Fruit fly (Drosophila melanogaster) whole organism, prepupa: ENCODE data around the gene CG12096.
A peak's percentile ranks its signal among the peaks of the same experiment; 100 is the strongest.

Experiments
- Blimp-1 ChIP-seq: fragments of 200-800 bp; sonication (Bioruptor generic); optimal IDR thresholded peaks from 3 replicates; lab custom pipeline; 2017; ENCODE audit warnings: missing biosample characterization, missing genetic modification characterization, mild to moderate bottlenecking, moderate library complexity, missing genetic modification reagents
- CG10631 ChIP-seq: fragments of 200-800 bp; sonication (Bioruptor generic); optimal IDR thresholded peaks from 2 replicates; lab custom pipeline; 2016; ENCODE audit warnings: missing biosample characterization, missing genetic modification characterization
- CG10669 ChIP-seq: fragments of 200-800 bp; sonication (Bioruptor generic); optimal IDR thresholded peaks from 3 replicates; lab custom pipeline; 2018; ENCODE audit warnings: missing biosample characterization, mild to moderate bottlenecking, missing genetic modification characterization, moderate library complexity
- CG11294 ChIP-seq: fragments of 200-800 bp; sonication (Bioruptor generic); IDR thresholded peaks from 2 replicates; pipeline ENCODE4 v1.3.6; 2022; ENCODE audit warnings: missing biosample characterization, missing genetic modification characterization
- CG11762 ChIP-seq: fragments of 200-800 bp; sonication (Bioruptor generic); optimal IDR thresholded peaks from 3 replicates; lab custom pipeline; 2016; ENCODE audit warnings: missing biosample characterization, missing genetic modification characterization; ENCODE audit not compliant: insufficient read depth
- CG11902 ChIP-seq: fragments of 200-800 bp; sonication (Bioruptor generic); optimal IDR thresholded peaks from 3 replicates; lab custom pipeline; 2016; ENCODE audit warnings: missing biosample characterization, missing genetic modification characterization
- CG15336 ChIP-seq: fragments of 200-800 bp; sonication (Bioruptor generic); IDR thresholded peaks from 2 replicates; pipeline ENCODE4 v1.3.6; 2022; ENCODE audit warnings: missing biosample characterization, missing genetic modification characterization
- CG1621 ChIP-seq: fragments of 200-800 bp; sonication (Bioruptor generic); optimal IDR thresholded peaks from 3 replicates; lab custom pipeline; 2018; ENCODE audit warnings: missing biosample characterization, mild to moderate bottlenecking, missing genetic modification characterization
- CG16779 ChIP-seq: fragments of 200-800 bp; sonication (Bioruptor generic); optimal IDR thresholded peaks from 3 replicates; lab custom pipeline; 2017; ENCODE audit warnings: missing biosample characterization, mild to moderate bottlenecking, missing genetic modification characterization
- CG3032 ChIP-seq: fragments of 200-800 bp; optimal IDR thresholded peaks from 2 replicates; lab custom pipeline; 2019; ENCODE audit warnings: missing biosample characterization, mild to moderate bottlenecking, missing genetic modification characterization, moderate library complexity
- CG31627 ChIP-seq: fragments of 200-800 bp; sonication (Bioruptor generic); optimal IDR thresholded peaks from 3 replicates; lab custom pipeline; 2016; ENCODE audit warnings: missing biosample characterization, missing genetic modification characterization
- CG32006 ChIP-seq: fragments of 200-800 bp; sonication (Bioruptor generic); optimal IDR thresholded peaks from 3 replicates; lab custom pipeline; 2017; ENCODE audit warnings: missing biosample characterization, mild to moderate bottlenecking, missing genetic modification characterization
- CG34406 ChIP-seq: fragments of 200-800 bp; sonication (Bioruptor generic); optimal IDR thresholded peaks from 3 replicates; lab custom pipeline; 2016; ENCODE audit warnings: missing biosample characterization, missing genetic modification characterization
- CG3919 ChIP-seq: fragments of 200-800 bp; sonication (Bioruptor generic); optimal IDR thresholded peaks from 3 replicates; lab custom pipeline; 2016; ENCODE audit warnings: missing biosample characterization, missing genetic modification characterization
- CG4318 ChIP-seq: fragments of 200-800 bp; sonication (Bioruptor generic); optimal IDR thresholded peaks from 3 replicates; lab custom pipeline; 2017; ENCODE audit warnings: missing biosample characterization, mild to moderate bottlenecking, missing genetic modification characterization
- CG6163 ChIP-seq: fragments of 200-800 bp; sonication (Bioruptor generic); IDR thresholded peaks from 3 replicates; pipeline ENCODE4 v1.3.6; 2022; ENCODE audit warnings: missing biosample characterization, missing genetic modification characterization
- CG6792 ChIP-seq: fragments of 200-800 bp; sonication (Bioruptor generic); optimal IDR thresholded peaks from 3 replicates; lab custom pipeline; 2016; ENCODE audit warnings: missing biosample characterization, missing genetic modification characterization
- CG6854 ChIP-seq: fragments of 200-800 bp; sonication (Bioruptor generic); optimal IDR thresholded peaks from 2 replicates; lab custom pipeline; 2017; ENCODE audit warnings: missing biosample characterization, mild to moderate bottlenecking, missing genetic modification characterization
- CG7368 ChIP-seq: fragments of 200-800 bp; sonication (Bioruptor generic); optimal IDR thresholded peaks from 3 replicates; lab custom pipeline; 2016; ENCODE audit warnings: missing biosample characterization, missing genetic modification characterization
- CG8119 ChIP-seq: fragments of 200-800 bp; sonication (Bioruptor generic); IDR thresholded peaks from 3 replicates; pipeline ENCODE4 v1.3.6; 2022; ENCODE audit warnings: missing biosample characterization, missing genetic modification characterization
- CG8319 ChIP-seq: fragments of 200-800 bp; sonication (Bioruptor generic); optimal IDR thresholded peaks from 3 replicates; lab custom pipeline; 2016; ENCODE audit warnings: missing biosample characterization, missing genetic modification characterization
- CG8632 ChIP-seq: fragments of 200-800 bp; sonication (Bioruptor generic); optimal IDR thresholded peaks from 3 replicates; lab custom pipeline; 2016; ENCODE audit warnings: missing biosample characterization, missing genetic modification characterization
- CG9139 ChIP-seq: fragments of 200-800 bp; sonication (Bioruptor generic); optimal IDR thresholded peaks from 3 replicates; lab custom pipeline; 2017; ENCODE audit warnings: missing biosample characterization, mild to moderate bottlenecking, missing genetic modification characterization
- Eip78C ChIP-seq: fragments of 200-800 bp; sonication (Bioruptor generic); peaks from one replicate; lab custom pipeline; 2016; ENCODE audit warnings: missing biosample characterization, missing genetic modification characterization
- Ets21C ChIP-seq: fragments of 200-800 bp; sonication (Bioruptor generic); optimal IDR thresholded peaks from 3 replicates; lab custom pipeline; 2016; ENCODE audit warnings: missing biosample characterization, missing genetic modification characterization
- Ets96B ChIP-seq: fragments of 200-800 bp; optimal IDR thresholded peaks from 2 replicates; lab custom pipeline; 2019; ENCODE audit warnings: missing biosample characterization, mild to moderate bottlenecking, missing genetic modification characterization, moderate library complexity
- Gug ChIP-seq: fragments of 200-800 bp; sonication (Bioruptor generic); IDR thresholded peaks from 2 replicates; pipeline ENCODE4 v1.3.6; 2022; ENCODE audit warnings: missing biosample characterization, missing genetic modification characterization
- Hr38 ChIP-seq: sonication (Bioruptor generic); optimal IDR thresholded peaks from 2 replicates; lab custom pipeline; 2016; ENCODE audit warnings: missing biosample characterization, missing genetic modification characterization
- Hr4 ChIP-seq: fragments of 200-800 bp; sonication (Bioruptor generic); optimal IDR thresholded peaks from 3 replicates; lab custom pipeline; 2016; ENCODE audit warnings: missing biosample characterization, missing genetic modification characterization
- Lpt ChIP-seq: fragments of 200-800 bp; sonication (Bioruptor generic); optimal IDR thresholded peaks from 3 replicates; lab custom pipeline; 2016; ENCODE audit warnings: missing biosample characterization, missing genetic modification characterization
- Met ChIP-seq: fragments of 200-800 bp; sonication (Bioruptor generic); optimal IDR thresholded peaks from 3 replicates; lab custom pipeline; 2016; ENCODE audit warnings: missing biosample characterization, missing genetic modification characterization
- OdsH ChIP-seq: fragments of 200-800 bp; sonication (Bioruptor generic); optimal IDR thresholded peaks from 3 replicates; lab custom pipeline; 2016; ENCODE audit warnings: missing biosample characterization, missing genetic modification characterization
- Smox ChIP-seq: fragments of 200-800 bp; sonication (Bioruptor generic); optimal IDR thresholded peaks from 3 replicates; lab custom pipeline; 2016; ENCODE audit warnings: missing biosample characterization, missing genetic modification characterization
- Sox102F ChIP-seq: fragments of 200-800 bp; sonication (Bioruptor generic); optimal IDR thresholded peaks from 2 replicates; lab custom pipeline; 2016; ENCODE audit warnings: missing biosample characterization, mild to moderate bottlenecking, missing genetic modification characterization
- Sox14 ChIP-seq: fragments of 200-800 bp; sonication (Bioruptor generic); optimal IDR thresholded peaks from 3 replicates; lab custom pipeline; 2016; ENCODE audit warnings: missing biosample characterization, missing genetic modification characterization
- Sox15 ChIP-seq: fragments of 200-800 bp; sonication (Bioruptor generic); optimal IDR thresholded peaks from 3 replicates; lab custom pipeline; 2016; ENCODE audit warnings: missing biosample characterization, missing genetic modification characterization
- achi ChIP-seq: fragments of 200-800 bp; sonication (Bioruptor generic); optimal IDR thresholded peaks from 3 replicates; lab custom pipeline; 2016; ENCODE audit warnings: missing biosample characterization, missing genetic modification characterization
- acj6 ChIP-seq: fragments of 200-800 bp; sonication (Bioruptor generic); optimal IDR thresholded peaks from 3 replicates; lab custom pipeline; 2016; ENCODE audit warnings: missing biosample characterization, missing genetic modification characterization
- cyc ChIP-seq: fragments of 200-800 bp; sonication (Bioruptor generic); optimal IDR thresholded peaks from 3 replicates; lab custom pipeline; 2016; ENCODE audit warnings: missing biosample characterization, missing genetic modification characterization
- eg ChIP-seq: fragments of 200-800 bp; sonication (Bioruptor generic); IDR thresholded peaks from 3 replicates; pipeline ENCODE4 v1.3.6; 2022; ENCODE audit warnings: missing biosample characterization, missing genetic modification characterization
- esn ChIP-seq: fragments of 200-800 bp; sonication (Bioruptor generic); optimal IDR thresholded peaks from 2 replicates; lab custom pipeline; 2016; ENCODE audit warnings: missing biosample characterization, mild to moderate bottlenecking, missing genetic modification characterization, moderate library complexity
- fd59A ChIP-seq: fragments of 200-800 bp; sonication (Bioruptor generic); optimal IDR thresholded peaks from 2 replicates; lab custom pipeline; 2017; ENCODE audit warnings: missing biosample characterization, mild to moderate bottlenecking, missing genetic modification characterization, missing genetic modification reagents
- fd85E ChIP-seq: fragments of 200-800 bp; sonication (Bioruptor generic); optimal IDR thresholded peaks from 3 replicates; lab custom pipeline; 2016; ENCODE audit warnings: missing biosample characterization, missing genetic modification characterization
- fkh ChIP-seq: fragments of 200-800 bp; sonication (Bioruptor generic); optimal IDR thresholded peaks from 3 replicates; lab custom pipeline; 2017; ENCODE audit warnings: missing biosample characterization, mild to moderate bottlenecking, missing genetic modification characterization, moderate library complexity
- lz ChIP-seq: fragments of 200-800 bp; sonication (Bioruptor generic); optimal IDR thresholded peaks from 3 replicates; lab custom pipeline; 2016; ENCODE audit warnings: missing biosample characterization, missing genetic modification characterization
- net ChIP-seq: fragments of 200-800 bp; sonication (Bioruptor generic); optimal IDR thresholded peaks from 3 replicates; lab custom pipeline; 2016; ENCODE audit warnings: missing biosample characterization, missing genetic modification characterization
- pdm3 ChIP-seq: fragments of 200-800 bp; sonication (Bioruptor generic); optimal IDR thresholded peaks from 3 replicates; lab custom pipeline; 2016; ENCODE audit warnings: missing biosample characterization, missing genetic modification characterization
- salr ChIP-seq, 2 experiments: fragments of 200-800 bp; sonication (Bioruptor generic); optimal IDR thresholded peaks; 3 replicates each; lab custom pipeline; 2016 to 2018; ENCODE audit warnings: missing biosample characterization in 2 of 2, missing genetic modification characterization in 2 of 2, mild to moderate bottlenecking in 1 of 2
- spab ChIP-seq: fragments of 200-800 bp; sonication (Bioruptor generic); optimal IDR thresholded peaks from 2 replicates; lab custom pipeline; 2017; ENCODE audit warnings: missing biosample characterization, mild to moderate bottlenecking, missing genetic modification characterization, missing genetic modification reagents
- ss ChIP-seq, 2 experiments: fragments of 200-800 bp; sonication (Bioruptor generic); optimal IDR thresholded peaks; 2 replicates in 1 of 2; 3 replicates in 1 of 2; lab custom pipeline; 2017 to 2018; ENCODE audit warnings: mild to moderate bottlenecking in 2 of 2, missing biosample characterization in 2 of 2, missing genetic modification characterization in 2 of 2, moderate library complexity in 1 of 2
- svp ChIP-seq: fragments of 200-800 bp; sonication (Bioruptor generic); peaks from one replicate; lab custom pipeline; 2016; ENCODE audit warnings: missing biosample characterization, missing genetic modification characterization
- topi ChIP-seq: fragments of 200-800 bp; sonication (Bioruptor generic); optimal IDR thresholded peaks from 3 replicates; lab custom pipeline; 2016; ENCODE audit warnings: missing biosample characterization, missing genetic modification characterization
- vri ChIP-seq: fragments of 200-800 bp; sonication (Bioruptor generic); optimal IDR thresholded peaks from 3 replicates; lab custom pipeline; 2016; ENCODE audit warnings: missing biosample characterization, mild to moderate bottlenecking, missing genetic modification characterization

The CG12096 gene

dm6 chrX:13159481-13159880 lies at the start of gene CG12096, which contains the start of gene Bap60:
Gene CG12096 (plus strand): TSS chrX:13159604.
Gene Bap60 (minus strand): TSS chrX:13159508.
- TF ChIP-seq CG8319 (GFP tag; lab: Kevin White, UChicago) = no peak
- TF ChIP-seq acj6 (GFP tag; lab: Kevin White, UChicago) = peak; percentile 63
- no peak for TF ChIP-seq Hr38 (GFP tag; lab: Kevin White, UChicago)
- no peak for TF ChIP-seq CG16779
- TF ChIP-seq fkh = no peak
- peak; percentile 79 for TF ChIP-seq cyc (GFP tag; lab: Kevin White, UChicago)
- peak; percentile 33 for TF ChIP-seq CG1621 (tag; lab: Kevin White, UChicago)
- TF ChIP-seq spab (GFP tag; lab: Kevin White, UChicago) = no peak
- TF ChIP-seq Hr4 = peak; percentile 74
- peak; percentile 69 for TF ChIP-seq CG6792
- peak; percentile 73 for TF ChIP-seq Ets21C (GFP tag; lab: Kevin White, UChicago)
- TF ChIP-seq topi (GFP tag; lab: Kevin White, UChicago) = peak; percentile 78
- no peak for TF ChIP-seq CG3919
- peak; percentile 62 for TF ChIP-seq Smox
- no peak for TF ChIP-seq Sox102F (GFP tag; lab: Kevin White, UChicago)
- TF ChIP-seq lz (GFP tag; lab: Kevin White, UChicago) = peak; percentile 86
- TF ChIP-seq CG11762 = no peak
- 0 out of 3 replicates have a peak, but pooled peaks have one; percentile 43 for TF ChIP-seq CG8119
- peak; percentile 58 for TF ChIP-seq Ets96B (tag; lab: Kevin White, UChicago)
- peak; percentile 66; the same call in 2 of the 3 replicates for TF ChIP-seq CG6163
- TF ChIP-seq Gug (GFP tag; lab: Robert Waterston, UW) = peak; percentile 48; the same call in 1 of the 2 replicates
- TF ChIP-seq CG10669 = no peak
- no peak for TF ChIP-seq CG6854 (GFP tag; lab: Kevin White, UChicago)
- peak; percentile 82 for TF ChIP-seq CG31627 (GFP tag; lab: Kevin White, UChicago)
- no peak for TF ChIP-seq CG9139 (GFP tag; lab: Kevin White, UChicago)
- TF ChIP-seq vri (GFP tag; lab: Kevin White, UChicago) = no peak
- TF ChIP-seq CG34406 (GFP tag; lab: Kevin White, UChicago) = peak; percentile 58
- no peak for TF ChIP-seq CG7368
- TF ChIP-seq eg (GFP tag; lab: Robert Waterston, UW) = peak; percentile 58; the same call in 1 of the 3 replicates
- no peak for TF ChIP-seq net (GFP tag; lab: Kevin White, UChicago)
- TF ChIP-seq CG11294 (GFP tag; lab: Robert Waterston, UW) = no peak; the same call in 1 of the 2 replicates
- peak; percentile 75 for TF ChIP-seq CG32006 (GFP tag; lab: Kevin White, UChicago)
- TF ChIP-seq fd59A (GFP tag; lab: Kevin White, UChicago) = no peak
- no peak for TF ChIP-seq svp (GFP tag; lab: Kevin White, UChicago)
- TF ChIP-seq ss (GFP tag; optimal IDR thresholded peaks at IDR 0.05; lab: Kevin White, UChicago) = no peak
- no peak for TF ChIP-seq CG4318
- peak; percentile 78 for TF ChIP-seq pdm3 (GFP tag; lab: Kevin White, UChicago)
- no peak for TF ChIP-seq CG15336 (GFP tag; lab: Robert Waterston, UW)
- peak; percentile 57 for TF ChIP-seq Sox15
- peak; percentile 70 for TF ChIP-seq CG10631 (GFP tag; lab: Kevin White, UChicago)
- TF ChIP-seq Eip78C = peak; percentile 88
- TF ChIP-seq OdsH = no peak
- TF ChIP-seq achi (GFP tag; lab: Kevin White, UChicago) = peak; percentile 89
- TF ChIP-seq CG3032 = peak; percentile 81
- TF ChIP-seq salr (GFP tag; optimal IDR thresholded peaks at IDR 0.05; lab: Kevin White, UChicago) = peak in 1 of 2 experiments; percentile 43
- TF ChIP-seq Sox14 = peak; percentile 84
- TF ChIP-seq Lpt (GFP tag; lab: Kevin White, UChicago) = peak; percentile 25
- TF ChIP-seq CG8632 = peak; percentile 56
- TF ChIP-seq Met (GFP tag; lab: Kevin White, UChicago) = no peak
- no peak for TF ChIP-seq fd85E (GFP tag; lab: Kevin White, UChicago)
- TF ChIP-seq esn (GFP tag; lab: Kevin White, UChicago) = peak; percentile 81
- peak; percentile 58 for TF ChIP-seq CG11902 (GFP tag; lab: Kevin White, UChicago)
- TF ChIP-seq Blimp-1 (GFP tag; lab: Kevin White, UChicago) = no peak
